Fruit fly (Drosophila melanogaster) whole organism, embryonic: ENCODE data around the gene Smvt.

Experiments used
- CG10209 ChIP-seq: fragments of 200-800 bp; sonication (Bioruptor generic); optimal IDR thresholded peaks from 3 replicates; lab custom pipeline; 2017; ENCODE audit warnings: missing biosample characterization, mild to moderate bottlenecking, missing genetic modification characterization, missing genetic modification reagents
- CG10565 ChIP-seq: fragments of 200-800 bp; sonication (Bioruptor generic); optimal IDR thresholded peaks from 3 replicates; lab custom pipeline; 2016; ENCODE audit warnings: missing biosample characterization, mild to moderate bottlenecking, missing genetic modification characterization
- CG11093 ChIP-seq: fragments of 200-800 bp; sonication (Bioruptor generic); IDR thresholded peaks from 3 replicates; pipeline ENCODE4 v1.3.6; 2022; ENCODE audit warnings: missing biosample characterization, missing genetic modification characterization
- CG12299 ChIP-seq: fragments of 200-800 bp; sonication (Bioruptor generic); optimal IDR thresholded peaks from 2 replicates; lab custom pipeline; 2018; ENCODE audit warnings: missing biosample characterization, mild to moderate bottlenecking, missing genetic modification characterization
- CG13123 ChIP-seq: fragments of 200-800 bp; sonication (Bioruptor generic); optimal IDR thresholded peaks from 2 replicates; lab custom pipeline; 2016; ENCODE audit warnings: missing biosample characterization, missing genetic modification characterization
- CG15514 ChIP-seq: fragments of 200-800 bp; sonication (Bioruptor generic); optimal IDR thresholded peaks from 3 replicates; lab custom pipeline; 2017; ENCODE audit warnings: missing biosample characterization, missing genetic modification characterization, mild to moderate bottlenecking, moderate library complexity, missing genetic modification reagents
- CG17385 ChIP-seq: fragments of 200-800 bp; sonication (Bioruptor generic); optimal IDR thresholded peaks from 3 replicates; lab custom pipeline; 2018; ENCODE audit warnings: missing biosample characterization, mild to moderate bottlenecking, missing genetic modification characterization
- CG17829 ChIP-seq: fragments of 200-800 bp; optimal IDR thresholded peaks from 2 replicates; lab custom pipeline; 2019; ENCODE audit warnings: missing biosample characterization, mild to moderate bottlenecking, missing genetic modification characterization, moderate library complexity
- CG2199 ChIP-seq: fragments of 200-800 bp; sonication (Bioruptor generic); IDR thresholded peaks from 3 replicates; pipeline ENCODE4 v1.3.6; 2022; ENCODE audit warnings: missing biosample characterization, missing genetic modification characterization
- CG2678 ChIP-seq: fragments of 200-800 bp; sonication (Bioruptor generic); optimal IDR thresholded peaks from 3 replicates; lab custom pipeline; 2019; ENCODE audit warnings: missing biosample characterization, mild to moderate bottlenecking, missing genetic modification characterization, moderate library complexity
- CG2712 ChIP-seq: fragments of 200-800 bp; optimal IDR thresholded peaks from 3 replicates; lab custom pipeline; 2019; ENCODE audit warnings: missing biosample characterization, mild to moderate bottlenecking, missing genetic modification characterization, moderate library complexity
- CG30431 ChIP-seq: fragments of 200-800 bp; sonication (Bioruptor generic); optimal IDR thresholded peaks from 2 replicates; lab custom pipeline; 2017; ENCODE audit warnings: missing biosample characterization, missing genetic modification characterization
- CG32767 ChIP-seq: fragments of 200-800 bp; sonication (Bioruptor generic); IDR thresholded peaks from 2 replicates; pipeline ENCODE4 v1.3.6; 2022; ENCODE audit warnings: missing biosample characterization, missing genetic modification characterization
- CG34224 ChIP-seq: fragments of 200-800 bp; sonication (Bioruptor generic); IDR thresholded peaks from 3 replicates; pipeline ENCODE4 v1.3.6; 2022; ENCODE audit warnings: missing biosample characterization, missing genetic modification characterization; ENCODE audit not compliant: partially characterized antibody
- CG34422 ChIP-seq: fragments of 200-800 bp; sonication (Bioruptor generic); IDR thresholded peaks from 3 replicates; pipeline ENCODE4 v1.3.6; 2022; ENCODE audit warnings: missing biosample characterization, missing genetic modification characterization
- CG3995 ChIP-seq: fragments of 200-800 bp; sonication (Bioruptor generic); optimal IDR thresholded peaks from 3 replicates; lab custom pipeline; 2016; ENCODE audit warnings: missing biosample characterization, missing genetic modification characterization
- CG4282 ChIP-seq: fragments of 200-800 bp; sonication (Bioruptor generic); optimal IDR thresholded peaks from 2 replicates; lab custom pipeline; 2016; ENCODE audit warnings: missing biosample characterization, missing genetic modification characterization
- CG4328 ChIP-seq: fragments of 200-800 bp; sonication (Bioruptor generic); optimal IDR thresholded peaks from 3 replicates; lab custom pipeline; 2017; ENCODE audit warnings: missing biosample characterization, missing genetic modification reagents, missing genetic modification characterization
- CG43689 ChIP-seq: fragments of 200-800 bp; sonication (Bioruptor generic); IDR thresholded peaks from 2 replicates; pipeline ENCODE4 v1.3.6; 2022; ENCODE audit warnings: missing biosample characterization, missing genetic modification characterization
- CG4617 ChIP-seq: fragments of 200-800 bp; sonication (Bioruptor generic); optimal IDR thresholded peaks from 3 replicates; lab custom pipeline; 2016; ENCODE audit warnings: missing biosample characterization, missing genetic modification characterization, borderline replicate concordance
- CG7556 ChIP-seq: fragments of 200-800 bp; sonication (Bioruptor generic); optimal IDR thresholded peaks from 2 replicates; lab custom pipeline; 2017; ENCODE audit warnings: missing biosample characterization, mild to moderate bottlenecking, missing genetic modification characterization
- CG8765 ChIP-seq: fragments of 200-800 bp; sonication (Bioruptor generic); IDR thresholded peaks from 2 replicates; pipeline ENCODE4 v1.3.6; 2022; ENCODE audit warnings: missing biosample characterization, missing genetic modification characterization
- CG8924 ChIP-seq: fragments of 200-800 bp; optimal IDR thresholded peaks from 3 replicates; lab custom pipeline; 2019; ENCODE audit warnings: missing biosample characterization, mild to moderate bottlenecking, missing genetic modification characterization, moderate library complexity
- CG9876 ChIP-seq: fragments of 200-800 bp; sonication (Bioruptor generic); optimal IDR thresholded peaks from 2 replicates; lab custom pipeline; 2016; ENCODE audit warnings: missing biosample characterization, missing genetic modification characterization
- D19A ChIP-seq: fragments of 200-800 bp; optimal IDR thresholded peaks from 3 replicates; lab custom pipeline; 2019; ENCODE audit warnings: missing biosample characterization, mild to moderate bottlenecking, missing genetic modification characterization, moderate library complexity
- D19B ChIP-seq: fragments of 200-800 bp; sonication (Bioruptor generic); optimal IDR thresholded peaks from 2 replicates; lab custom pipeline; 2017; ENCODE audit warnings: missing biosample characterization, mild to moderate bottlenecking, missing genetic modification characterization
- Deaf1 ChIP-seq: fragments of 200-800 bp; optimal IDR thresholded peaks from 3 replicates; lab custom pipeline; 2019; ENCODE audit warnings: missing biosample characterization, mild to moderate bottlenecking, missing genetic modification characterization, moderate library complexity
- Doc3 ChIP-seq: fragments of 200-800 bp; sonication (Bioruptor generic); IDR thresholded peaks from 3 replicates; pipeline ENCODE4 v1.3.6; 2022; ENCODE audit warnings: missing biosample characterization, missing genetic modification characterization; ENCODE audit not compliant: partially characterized antibody
- Ets65A ChIP-seq: fragments of 200-800 bp; sonication (Bioruptor generic); peaks from one replicate; lab custom pipeline; 2016; ENCODE audit warnings: missing biosample characterization, missing genetic modification characterization
- H15 ChIP-seq: fragments of 200-800 bp; sonication (Bioruptor generic); IDR thresholded peaks from 3 replicates; pipeline ENCODE4 v1.3.6; 2022; ENCODE audit warnings: missing biosample characterization, missing genetic modification characterization
- Hey ChIP-seq: fragments of 200-800 bp; sonication (Bioruptor generic); optimal IDR thresholded peaks from 3 replicates; lab custom pipeline; 2018; ENCODE audit warnings: missing biosample characterization, mild to moderate bottlenecking, missing genetic modification characterization
- Lhr ChIP-seq: fragments of 200-800 bp; sonication (Bioruptor generic); optimal IDR thresholded peaks from 3 replicates; lab custom pipeline; 2017; ENCODE audit warnings: mild to moderate bottlenecking, missing biosample characterization, missing genetic modification reagents, missing genetic modification characterization
- Lpt ChIP-seq: fragments of >200 bp; optimal IDR thresholded peaks from 2 replicates; lab custom pipeline; 2018; ENCODE audit warnings: missing biosample characterization, missing genetic modification characterization
- NfI ChIP-seq: fragments of 200-800 bp; sonication (Bioruptor generic); optimal IDR thresholded peaks from 3 replicates; lab custom pipeline; 2018; ENCODE audit warnings: missing biosample characterization, mild to moderate bottlenecking, missing genetic modification characterization, moderate library complexity
- PHDP ChIP-seq: fragments of 200-800 bp; sonication (Bioruptor generic); optimal IDR thresholded peaks from 3 replicates; lab custom pipeline; 2018; ENCODE audit warnings: missing biosample characterization, mild to moderate bottlenecking, missing genetic modification characterization, moderate library complexity
- bowl ChIP-seq: fragments of 200-800 bp; sonication (Bioruptor generic); IDR thresholded peaks from 2 replicates; pipeline ENCODE4 v1.3.6; 2022; ENCODE audit warnings: missing biosample characterization, missing genetic modification characterization
- ci ChIP-seq: fragments of 200-800 bp; sonication (Bioruptor generic); IDR thresholded peaks from 3 replicates; pipeline ENCODE4 v1.3.6; 2022; ENCODE audit warnings: missing biosample characterization, missing genetic modification characterization
- dm ChIP-seq: fragments of 200-800 bp; sonication (Bioruptor generic); optimal IDR thresholded peaks from 3 replicates; lab custom pipeline; 2016; ENCODE audit warnings: missing biosample characterization, missing genetic modification characterization
- fru ChIP-seq: fragments of >200 bp; optimal IDR thresholded peaks from 2 replicates; lab custom pipeline; 2017
- gce ChIP-seq: fragments of 200-800 bp; sonication (Bioruptor generic); IDR thresholded peaks from 3 replicates; pipeline ENCODE4 v1.3.6; 2022; ENCODE audit warnings: missing biosample characterization, missing genetic modification characterization
- gro ChIP-seq: fragments of 200-800 bp; sonication (Bioruptor generic); optimal IDR thresholded peaks from 2 replicates; lab custom pipeline; 2016; ENCODE audit warnings: missing biosample characterization, missing genetic modification characterization
- mam ChIP-seq: fragments of 200-800 bp; sonication (Bioruptor generic); optimal IDR thresholded peaks from 3 replicates; lab custom pipeline; 2016; ENCODE audit warnings: missing biosample characterization, missing genetic modification characterization
- onecut ChIP-seq: fragments of 200-800 bp; sonication (Bioruptor generic); IDR thresholded peaks from 2 replicates; pipeline ENCODE4 v1.3.6; 2022; ENCODE audit warnings: missing biosample characterization, missing genetic modification characterization
- repo ChIP-seq: fragments of 200-800 bp; sonication (Bioruptor generic); optimal IDR thresholded peaks from 2 replicates; lab custom pipeline; 2016; ENCODE audit warnings: missing biosample characterization, missing genetic modification characterization
- run ChIP-seq: fragments of 200-800 bp; sonication (Bioruptor generic); optimal IDR thresholded peaks from 3 replicates; lab custom pipeline; 2018; ENCODE audit warnings: missing biosample characterization, mild to moderate bottlenecking, missing genetic modification characterization
- tna ChIP-seq: fragments of 200-800 bp; sonication (Bioruptor generic); IDR thresholded peaks from 2 replicates; pipeline ENCODE4 v1.3.6; 2022; ENCODE audit warnings: missing biosample characterization, missing genetic modification characterization; ENCODE audit not compliant: partially characterized antibody
- tx ChIP-seq: fragments of 200-800 bp; sonication (Bioruptor generic); optimal IDR thresholded peaks from 2 replicates; lab custom pipeline; 2016; ENCODE audit warnings: missing biosample characterization, missing genetic modification characterization
- zen2 ChIP-seq: fragments of 200-800 bp; sonication (Bioruptor generic); IDR thresholded peaks from 3 replicates; pipeline ENCODE4 v1.3.6; 2022; ENCODE audit warnings: missing biosample characterization, missing genetic modification characterization; ENCODE audit not compliant: partially characterized antibody
- zf30C ChIP-seq: fragments of 200-800 bp; sonication (Bioruptor generic); optimal IDR thresholded peaks from 3 replicates; lab custom pipeline; 2018; ENCODE audit warnings: missing biosample characterization, mild to moderate bottlenecking, missing genetic modification characterization

Smvt gene

dm6 chr3R:31717299-31718167 lies 43.8 kb downstream of the Smvt start (continued):
- TF ChIP-seq CG8924 (tag; lab: Kevin White, UChicago): peak; percentile 41
- no peak for TF ChIP-seq CG4282 (GFP tag; lab: Kevin White, UChicago)
- TF ChIP-seq CG17829 (tag; lab: Kevin White, UChicago): peak; percentile 40
- TF ChIP-seq Lhr (GFP tag; lab: Kevin White, UChicago): no peak
- no peak for TF ChIP-seq CG34224 (GFP tag; lab: Robert Waterston, UW)
- peak; percentile 40 for TF ChIP-seq Hey (tag; lab: Kevin White, UChicago)
- no peak for TF ChIP-seq repo (GFP tag; lab: Kevin White, UChicago)
- TF ChIP-seq CG3995 (GFP tag; lab: Kevin White, UChicago): no peak
- no peak for TF ChIP-seq Doc3 (GFP tag; lab: Robert Waterston, UW)
- no peak for TF ChIP-seq CG2199 (GFP tag; lab: Robert Waterston, UW)
- no peak for TF ChIP-seq CG13123
- TF ChIP-seq zen2 (GFP tag; lab: Robert Waterston, UW): no peak
- no peak for TF ChIP-seq CG43689
- peak; percentile 39 for TF ChIP-seq CG2712 (tag; lab: Kevin White, UChicago)
- peak; percentile 43; the same call in 1 of the 2 replicates for TF ChIP-seq onecut (GFP tag; lab: Robert Waterston, UW)
- 0 out of 3 replicates have a peak, but pooled peaks have one; percentile 5 for TF ChIP-seq gce (GFP tag; lab: Robert Waterston, UW)
- TF ChIP-seq D19A (tag; lab: Kevin White, UChicago): peak; percentile 40
- TF ChIP-seq CG12299 (tag; lab: Kevin White, UChicago): no peak
- no peak for TF ChIP-seq CG4617
- TF ChIP-seq dm: no peak
- peak; percentile 78 for TF ChIP-seq CG2678 (tag; lab: Kevin White, UChicago)
- TF ChIP-seq CG10565 (GFP tag; lab: Kevin White, UChicago): no peak
- 0 out of 3 replicates have a peak, but pooled peaks have one; percentile 36 for TF ChIP-seq H15 (GFP tag; lab: Robert Waterston, UW)
- TF ChIP-seq NfI (GFP tag; lab: Kevin White, UChicago): peak; percentile 66
- no peak for TF ChIP-seq CG4328
- peak; percentile 50 for TF ChIP-seq CG15514
- TF ChIP-seq CG32767 (GFP tag; lab: Robert Waterston, UW): no peak
- TF ChIP-seq tx (GFP tag; lab: Kevin White, UChicago): peak; percentile 59
- TF ChIP-seq D19B (GFP tag; lab: Kevin White, UChicago): peak; percentile 25
- TF ChIP-seq fru (lab: Kevin White, UChicago): no peak
- no peak for TF ChIP-seq Lpt
- TF ChIP-seq CG11093 (GFP tag; lab: Robert Waterston, UW): no peak; the same call in 2 of the 3 replicates
- TF ChIP-seq PHDP (tag; lab: Kevin White, UChicago): peak; percentile 68
- TF ChIP-seq ci (GFP tag; lab: Robert Waterston, UW): peak; percentile 50; the same call in 2 of the 3 replicates
- TF ChIP-seq CG9876 (GFP tag; lab: Kevin White, UChicago): no peak
- TF ChIP-seq CG8765 (GFP tag; lab: Robert Waterston, UW): no peak
- TF ChIP-seq CG30431 (GFP tag; lab: Kevin White, UChicago): peak; percentile 60
- TF ChIP-seq run (tag; lab: Kevin White, UChicago): no peak
- TF ChIP-seq gro: peak; percentile 32
- TF ChIP-seq zf30C (GFP tag; lab: Kevin White, UChicago): no peak
- peak; percentile 66 for TF ChIP-seq mam
- TF ChIP-seq CG10209: peak; percentile 74
- TF ChIP-seq tna (GFP tag; lab: Robert Waterston, UW): no peak
- no peak for TF ChIP-seq bowl (GFP tag; lab: Robert Waterston, UW)
- TF ChIP-seq CG34422: 0 out of 3 replicates have a peak, but pooled peaks have one; percentile 41
- no peak for TF ChIP-seq Deaf1 (tag; lab: Kevin White, UChicago)
- peak; percentile 79 for TF ChIP-seq CG7556 (GFP tag; lab: Kevin White, UChicago)
- TF ChIP-seq Ets65A (GFP tag; lab: Kevin White, UChicago): peak; percentile 89
- TF ChIP-seq CG17385: peak; percentile 41
